Worm (Caenorhabditis elegans) whole organism, L2 larva: ENCODE measurements around the gene M57.2.

Experiments
- C34F6.9 ChIP-seq: fragments of 150-350 bp; optimal IDR thresholded peaks from 2 replicates; lab custom pipeline; 2014; ENCODE audit warnings: missing biosample characterization, missing genetic modification characterization
- F13H6.1 ChIP-seq: sonication (generic microtip); optimal IDR thresholded peaks from 2 replicates; lab custom pipeline; 2016; ENCODE audit warnings: missing genetic modification characterization, missing compliant biosample characterization
- R02D3.7 ChIP-seq: fragments of 150-350 bp; optimal IDR thresholded peaks from 2 replicates; lab custom pipeline; 2014; ENCODE audit warnings: missing biosample characterization, missing genetic modification characterization
- ZK546.5 ChIP-seq: sonication (generic microtip); optimal IDR thresholded peaks from 2 replicates; lab custom pipeline; 2017; ENCODE audit warnings: missing biosample characterization, missing genetic modification characterization
- ama-1 ChIP-seq: fragments of 150-350 bp; optimal IDR thresholded peaks from 2 replicates; lab custom pipeline; 2018; ENCODE audit warnings: inconsistent platforms
- ceh-16 ChIP-seq: fragments of 150-350 bp; optimal IDR thresholded peaks from 2 replicates; lab custom pipeline; 2014; ENCODE audit warnings: missing biosample characterization, missing genetic modification characterization
- ceh-82 ChIP-seq: fragments of 150-350 bp; optimal IDR thresholded peaks from 2 replicates; lab custom pipeline; 2014; ENCODE audit warnings: missing biosample characterization, missing genetic modification characterization
- crh-2 ChIP-seq: sonication (generic microtip); optimal IDR thresholded peaks from 2 replicates; lab custom pipeline; 2017; ENCODE audit warnings: missing biosample characterization, missing genetic modification characterization
- dmd-4 ChIP-seq: sonication (generic microtip); optimal IDR thresholded peaks from 2 replicates; lab custom pipeline; 2017; ENCODE audit warnings: missing biosample characterization, missing genetic modification characterization
- elt-3 ChIP-seq: sonication (generic microtip); optimal IDR thresholded peaks from 2 replicates; lab custom pipeline; 2017; ENCODE audit warnings: missing biosample characterization, missing genetic modification characterization
- fos-1 ChIP-seq: fragments of 150-350 bp; optimal IDR thresholded peaks from 2 replicates; lab custom pipeline; 2014; ENCODE audit warnings: missing biosample characterization, missing genetic modification characterization
- gmeb-1 ChIP-seq: fragments of 150-350 bp; optimal IDR thresholded peaks from 2 replicates; lab custom pipeline; 2014; ENCODE audit warnings: missing biosample characterization, missing genetic modification characterization
- lin-11 ChIP-seq: fragments of 150-350 bp; sonication (generic microtip); optimal IDR thresholded peaks from 2 replicates; lab custom pipeline; 2014; ENCODE audit warnings: missing biosample characterization, missing genetic modification characterization, inconsistent platforms, mixed read lengths
- lin-13 ChIP-seq: fragments of 150-350 bp; optimal IDR thresholded peaks from 2 replicates; lab custom pipeline; 2014; ENCODE audit warnings: missing biosample characterization, missing genetic modification reagents, missing genetic modification characterization
- lsy-2 ChIP-seq, 2 experiments: fragments of 150-350 bp in 1 of 2; sonication (generic microtip) in 1 of 2; optimal IDR thresholded peaks; 2 replicates each; lab custom pipeline; 2014 to 2017; ENCODE audit warnings: missing biosample characterization in 2 of 2, missing genetic modification characterization in 2 of 2
- mab-5 ChIP-seq: fragments of 150-350 bp; optimal IDR thresholded peaks from 2 replicates; lab custom pipeline; 2014; ENCODE audit warnings: missing biosample characterization, missing genetic modification characterization
- mbf-1 ChIP-seq: sonication (generic microtip); optimal IDR thresholded peaks from 2 replicates; lab custom pipeline; 2017; ENCODE audit warnings: missing biosample characterization, missing genetic modification characterization
- mdl-1 ChIP-seq, 2 experiments: fragments of 150-350 bp in 1 of 2; sonication (generic microtip) in 1 of 2; optimal IDR thresholded peaks; 2 replicates each; lab custom pipeline; 2017; ENCODE audit warnings: missing biosample characterization in 2 of 2, missing genetic modification characterization in 2 of 2
- nhr-11 ChIP-seq: fragments of 150-350 bp; optimal IDR thresholded peaks from 2 replicates; lab custom pipeline; 2014; ENCODE audit warnings: missing biosample characterization, missing genetic modification characterization
- nhr-129 ChIP-seq: fragments of 150-350 bp; optimal IDR thresholded peaks from 2 replicates; lab custom pipeline; 2014; ENCODE audit warnings: missing biosample characterization, missing genetic modification characterization
- nhr-23 ChIP-seq: fragments of 150-350 bp; optimal IDR thresholded peaks from 2 replicates; lab custom pipeline; 2014; ENCODE audit warnings: missing biosample characterization, missing genetic modification reagents, missing genetic modification characterization
- nhr-6 ChIP-seq: fragments of 150-350 bp; optimal IDR thresholded peaks from 2 replicates; lab custom pipeline; 2014; ENCODE audit warnings: missing biosample characterization, missing genetic modification characterization
- nhr-77 ChIP-seq: fragments of 150-350 bp; optimal IDR thresholded peaks from 2 replicates; lab custom pipeline; 2014; ENCODE audit warnings: missing biosample characterization, missing genetic modification characterization
- peb-1 ChIP-seq: fragments of 150-350 bp; optimal IDR thresholded peaks from 2 replicates; lab custom pipeline; 2014; ENCODE audit warnings: missing biosample characterization, missing genetic modification characterization
- sem-4 ChIP-seq: fragments of 150-350 bp; optimal IDR thresholded peaks from 2 replicates; lab custom pipeline; 2014; ENCODE audit warnings: missing biosample characterization, missing genetic modification reagents, missing genetic modification characterization
- skn-1 ChIP-seq: sonication (generic microtip); optimal IDR thresholded peaks from 2 replicates; lab custom pipeline; 2017; ENCODE audit warnings: missing biosample characterization, missing genetic modification characterization
- sma-9 ChIP-seq, 2 experiments: fragments of 150-350 bp in 1 of 2; sonication (generic microtip) in 1 of 2; optimal IDR thresholded peaks; 2 replicates each; lab custom pipeline; 2014 to 2016; ENCODE audit warnings: missing genetic modification characterization in 2 of 2, mild to moderate bottlenecking in 1 of 2, missing biosample characterization in 1 of 2, missing compliant biosample characterization in 1 of 2, missing genetic modification reagents in 1 of 2, moderate library complexity in 1 of 2
- snpc-4 ChIP-seq: fragments of 150-350 bp; optimal IDR thresholded peaks from 2 replicates; lab custom pipeline; 2014; ENCODE audit warnings: missing biosample characterization, missing genetic modification characterization
- unc-39 ChIP-seq: fragments of 150-350 bp; optimal IDR thresholded peaks from 2 replicates; lab custom pipeline; 2014; ENCODE audit warnings: missing biosample characterization, missing genetic modification characterization
- unc-55 ChIP-seq: fragments of 150-350 bp; sonication (generic microtip); optimal IDR thresholded peaks from 3 replicates; lab custom pipeline; 2014; ENCODE audit warnings: missing biosample characterization, missing genetic modification reagents, missing genetic modification characterization
- unc-62 ChIP-seq: fragments of 150-350 bp; optimal IDR thresholded peaks from 2 replicates; lab custom pipeline; 2014; ENCODE audit warnings: missing biosample characterization, missing genetic modification reagents, missing genetic modification characterization
- zag-1 ChIP-seq: fragments of 150-350 bp; optimal IDR thresholded peaks from 2 replicates; lab custom pipeline; 2014; ENCODE audit warnings: missing biosample characterization, missing genetic modification characterization
- ztf-1 ChIP-seq: fragments of 200-800 bp; sonication (Bioruptor generic); conservative IDR thresholded peaks from 2 replicates; pipeline ENCODE4 v1.3.6; 2022; ENCODE audit warnings: missing genetic modification characterization, missing compliant biosample characterization

M57.2 gene

ce11 chrIV:3539253-3539652, 12.1 kb downstream of the M57.2 start:
- TF ChIP-seq C34F6.9 (tag; lab: Kevin White, UChicago) (peak; percentile 5), ZK546.5 (no peak), nhr-23 (tag; lab: Kevin White, UChicago) (no peak), ceh-16 (no peak), sma-9 (GFP tag; optimal IDR thresholded peaks at IDR 0.05; lab: Kevin White, UChicago) (no peak), sma-9 (tag; optimal IDR thresholded peaks at IDR 0.05; lab: Kevin White, UChicago) (no peak), crh-2 (tag; lab: Kevin White, UChicago) (no peak), gmeb-1 (tag; lab: Kevin White, UChicago) (no peak), unc-39 (no peak), lsy-2 (tag; optimal IDR thresholded peaks at IDR 0.05; lab: Kevin White, UChicago) (peak in 1 of 2 experiments; percentile 27), unc-55 (peak; percentile 49)

- no peak for TF ChIP-seq sma-9 (GFP tag; optimal IDR thresholded peaks at IDR 0.05; lab: Kevin White, UChicago)
- TF ChIP-seq sma-9 (tag; optimal IDR thresholded peaks at IDR 0.05; lab: Kevin White, UChicago) = no peak
- no peak for TF ChIP-seq lin-13 (GFP tag; lab: Kevin White, UChicago)
Measured at ce11 chrIV:3539872-3540271, 12.7 kb downstream of the M57.2 start, which contains the start of gene B0212.3. TSS of gene B0212.3 (plus strand) at chrIV:3540172.

ce11 chrIV:3545060-3545459, 17.9 kb downstream of the M57.2 start:
- TF ChIP-seq mdl-1 (tag; optimal IDR thresholded peaks at IDR 0.05; lab: Kevin White, UChicago) (no peak), ztf-1 (GFP tag; lab: Robert Waterston, UW) (no peak), sem-4 (tag; lab: Kevin White, UChicago) (no peak), crh-2 (tag; lab: Kevin White, UChicago) (no peak), nhr-129 (tag; lab: Kevin White, UChicago) (no peak), ceh-82 (tag; lab: Kevin White, UChicago) (no peak), nhr-11 (tag; lab: Kevin White, UChicago) (no peak), lsy-2 (tag; optimal IDR thresholded peaks at IDR 0.05; lab: Kevin White, UChicago) (no peak), zag-1 (no peak), mab-5 (tag; lab: Kevin White, UChicago) (no peak), fos-1 (no peak), ama-1 (lab: Kevin White, UChicago) (no peak), ceh-16 (no peak), lin-11 (no peak), peb-1 (tag; lab: Kevin White, UChicago) (no peak)
- TF ChIP-seq, all 48 proteins: peak for 0

ce11 chrIV:3547500-3547899, 20.3 kb downstream of the M57.2 start, which contains the start of gene nstp-6:
TSS of gene nstp-6 (minus strand) at chrIV:3547600.
- TF ChIP-seq fos-1 = no peak
- TF ChIP-seq nhr-77 (tag; lab: Kevin White, UChicago) = no peak
- TF ChIP-seq snpc-4 = no peak
- TF ChIP-seq R02D3.7 = no peak
- TF ChIP-seq sma-9 (GFP tag; optimal IDR thresholded peaks at IDR 0.05; lab: Kevin White, UChicago) = no peak
- TF ChIP-seq sma-9 (tag; optimal IDR thresholded peaks at IDR 0.05; lab: Kevin White, UChicago) = no peak
- no peak for TF ChIP-seq nhr-6 (tag; lab: Kevin White, UChicago)
- no peak for TF ChIP-seq mbf-1 (tag; lab: Kevin White, UChicago)
- no peak for TF ChIP-seq peb-1 (tag; lab: Kevin White, UChicago)

ce11 chrIV:3548315-3548714, 21.2 kb downstream of the M57.2 start:
- no peak for TF ChIP-seq skn-1
- peak; percentile 56 for TF ChIP-seq crh-2 (tag; lab: Kevin White, UChicago)
- TF ChIP-seq gmeb-1 (tag; lab: Kevin White, UChicago) = peak; percentile 47
- TF ChIP-seq elt-3 = no peak
- TF ChIP-seq zag-1 = no peak
- no peak for TF ChIP-seq unc-62 (GFP tag; lab: Kevin White, UChicago)
- TF ChIP-seq C34F6.9 (tag; lab: Kevin White, UChicago) = no peak
- peak; percentile 64 for TF ChIP-seq F13H6.1 (tag; lab: Kevin White, UChicago)
- TF ChIP-seq ztf-1 (GFP tag; lab: Robert Waterston, UW) = no peak
- TF ChIP-seq fos-1 = peak; percentile 37
- no peak for TF ChIP-seq R02D3.7
- no peak for TF ChIP-seq nhr-6 (tag; lab: Kevin White, UChicago)
- no peak for TF ChIP-seq snpc-4
- TF ChIP-seq dmd-4 (tag; lab: Kevin White, UChicago) = no peak
- no peak for TF ChIP-seq unc-39
- TF ChIP-seq unc-55 = no peak
- TF ChIP-seq ceh-82 (tag; lab: Kevin White, UChicago) = no peak
- peak; percentile 29 for TF ChIP-seq sma-9 (GFP tag; optimal IDR thresholded peaks at IDR 0.05; lab: Kevin White, UChicago)
- TF ChIP-seq sma-9 (tag; optimal IDR thresholded peaks at IDR 0.05; lab: Kevin White, UChicago) = no peak
